Fruit fly (Drosophila melanogaster): Measurements from ENCODE around the gene CG33764.

dm6 chr3L:4269208-4269607 is 1.9 kb upstream of the CG33764 start:
- no peak for TF ChIP-seq CG8478 (optimal IDR thresholded peaks at IDR 0.05)
- no peak for TF ChIP-seq CTCF (optimal IDR thresholded peaks at IDR 0.05)
